Worm (Caenorhabditis elegans) whole organism, midembryonic: ENCODE results near the gene pigg-1.

Source experiments
- flt-1 ChIP-seq: fragments of 200-800 bp; sonication (Bioruptor generic); IDR thresholded peaks from 2 replicates; pipeline ENCODE4 v1.3.6; 2022; ENCODE audit warnings: missing genetic modification characterization, missing compliant biosample characterization
- klf-2 ChIP-seq: fragments of 200-800 bp; sonication (Bioruptor generic); conservative IDR thresholded peaks from 2 replicates; pipeline ENCODE4 v1.3.6; 2022; ENCODE audit warnings: missing genetic modification reagents, missing genetic modification characterization, missing compliant biosample characterization
- med-1 ChIP-seq: sonication (generic microtip); optimal IDR thresholded peaks from 2 replicates; lab custom pipeline; 2017; ENCODE audit warnings: missing genetic modification characterization, mild to moderate bottlenecking, missing compliant biosample characterization, antibody characterized with exemption, missing genetic modification reagents; ENCODE audit not compliant: insufficient read depth
- ref-1 ChIP-seq: fragments of 200-800 bp; sonication (Bioruptor generic); conservative IDR thresholded peaks from 2 replicates; pipeline ENCODE4 v1.3.6; 2022; ENCODE audit warnings: missing genetic modification reagents, missing genetic modification characterization, missing compliant biosample characterization
- tab-1 ChIP-seq: fragments of 200-800 bp; sonication (Bioruptor generic); IDR thresholded peaks from 2 replicates; pipeline ENCODE4 v1.3.6; 2022; ENCODE audit warnings: missing genetic modification characterization, missing compliant biosample characterization
- ztf-29 ChIP-seq: fragments of 200-800 bp; sonication (Bioruptor generic); IDR thresholded peaks from 2 replicates; pipeline ENCODE4 v1.3.6; 2022; ENCODE audit warnings: missing genetic modification reagents, missing genetic modification characterization, missing compliant biosample characterization

ce11 chrII:8589227-8589626 lies 10.8 kb downstream of the pigg-1 start:
- TF ChIP-seq flt-1 (GFP tag; lab: Robert Waterston, UW) (no peak), ref-1 (no peak), med-1 (GFP tag; lab: Kevin White, UChicago) (no peak), ztf-29 (GFP tag; lab: Robert Waterston, UW) (no peak), tab-1 (GFP tag; lab: Robert Waterston, UW) (no peak), klf-2 (GFP tag; lab: Robert Waterston, UW) (no peak)
